Fruit fly (Drosophila melanogaster): Measurements from ENCODE around the gene Kap-alpha3.

Kap-alpha3 gene

dm6 chr3R:9613124-9613523 is 35.6 kb upstream of the Kap-alpha3 start (continued):
- TF ChIP-seq CG12769 (tag; optimal IDR thresholded peaks at IDR 0.05) (peak; percentile 69), CG12744 (GFP tag; optimal IDR thresholded peaks at IDR 0.05) (peak; percentile 12), yki (optimal IDR thresholded peaks at IDR 0.05) (no peak), CG17328 (GFP tag; IDR thresholded peaks at IDR 0.05) (peak; percentile 65), btn (GFP tag; optimal IDR thresholded peaks at IDR 0.05) (no peak), onecut (GFP tag; IDR thresholded peaks at IDR 0.05) (peak; percentile 20; the same call in 1 of the 2 replicates), wdn (GFP tag; IDR thresholded peaks at IDR 0.05) (no peak), CG17829 (tag; optimal IDR thresholded peaks at IDR 0.05) (peak; percentile 24), CG8290 (GFP tag; optimal IDR thresholded peaks at IDR 0.05) (no peak), CG8290 (tag; optimal IDR thresholded peaks at IDR 0.05) (peak in 1 of 2 experiments; percentile 41), PHDP (tag; optimal IDR thresholded peaks at IDR 0.05) (peak; percentile 71), CG8765 (GFP tag; IDR thresholded peaks at IDR 0.05) (no peak), wek (GFP tag; optimal IDR thresholded peaks at IDR 0.05) (no peak), CG12942 (GFP tag; optimal IDR thresholded peaks at IDR 0.05) (peak; percentile 24), CG12236 (GFP tag; optimal IDR thresholded peaks at IDR 0.05) (peak; percentile 39), Ets65A (GFP tag) (peak; percentile 91), lbe (GFP tag; optimal IDR thresholded peaks at IDR 0.05) (peak; percentile 79), CG11695 (GFP tag; IDR thresholded peaks at IDR 0.05) (no peak), Gug (GFP tag; IDR thresholded peaks at IDR 0.05) (peak; percentile 48; the same call in 3 of the 4 replicates), CG4707 (GFP tag; optimal IDR thresholded peaks at IDR 0.05) (no peak), CG1233 (GFP tag; optimal IDR thresholded peaks at IDR 0.05) (peak; percentile 48), Lpt (GFP tag; optimal IDR thresholded peaks at IDR 0.05) (no peak), CG5953 (GFP tag; IDR thresholded peaks at IDR 0.05) (no peak), bab2 (GFP tag; optimal IDR thresholded peaks at IDR 0.05) (peak; percentile 65), cas (GFP tag; IDR thresholded peaks at IDR 0.05) (no peak), CG3838 (GFP tag; optimal IDR thresholded peaks at IDR 0.05) (no peak), bbx (GFP tag; IDR thresholded peaks at IDR 0.05; ENCODE audit: partially characterized antibody) (no peak), Bdp1 (GFP tag; optimal IDR thresholded peaks at IDR 0.05) (peak; percentile 31), CG43689 (GFP tag; IDR thresholded peaks at IDR 0.05) (no peak), CG3281 (GFP tag; optimal IDR thresholded peaks at IDR 0.05) (peak; percentile 76), ATbp (GFP tag; optimal IDR thresholded peaks at IDR 0.05) (peak; percentile 38), CG31365 (tag; optimal IDR thresholded peaks at IDR 0.05) (no peak), tll (GFP tag; optimal IDR thresholded peaks at IDR 0.05) (no peak), CG11085 (GFP tag; IDR thresholded peaks at IDR 0.05) (0 out of 2 replicates have a peak, but pooled peaks have one; percentile 32), CG4820 (GFP tag; optimal IDR thresholded peaks at IDR 0.05) (peak; percentile 62), hkb (optimal IDR thresholded peaks at IDR 0.05) (no peak), hkb (GFP tag; IDR thresholded peaks at IDR 0.05) (peak; percentile 86), tin (GFP tag; optimal IDR thresholded peaks at IDR 0.05) (peak; percentile 44), CG9817 (tag; optimal IDR thresholded peaks at IDR 0.05) (peak; percentile 33), CG15073 (GFP tag; optimal IDR thresholded peaks at IDR 0.05) (no peak), CG13775 (GFP tag; optimal IDR thresholded peaks at IDR 0.05) (peak; percentile 22), CG14014 (GFP tag; IDR thresholded peaks at IDR 0.05) (peak; percentile 67; the same call in 1 of the 2 replicates), Sin3A (optimal IDR thresholded peaks at IDR 0.05) (no peak), cg (GFP tag; optimal IDR thresholded peaks at IDR 0.05) (no peak), CG12299 (tag; optimal IDR thresholded peaks at IDR 0.05) (no peak), CG2129 (GFP tag; IDR thresholded peaks at IDR 0.05; ENCODE audit: partially characterized antibody) (no peak), CG8089 (GFP tag; optimal IDR thresholded peaks at IDR 0.05) (peak; percentile 36), wor (GFP tag; IDR thresholded peaks at IDR 0.05) (no peak), Jarid2 (GFP tag; optimal IDR thresholded peaks at IDR 0.05) (no peak), hbn (GFP tag; IDR thresholded peaks at IDR 0.05; ENCODE audit: partially characterized antibody) (no peak), CG42726 (GFP tag; IDR thresholded peaks at IDR 0.05; ENCODE audit: partially characterized antibody) (no peak), cato (GFP tag; optimal IDR thresholded peaks at IDR 0.05; ENCODE audit: borderline replicate concordance) (no peak), Mes4 (GFP tag; optimal IDR thresholded peaks at IDR 0.05) (no peak)

Measured in whole organism, embryonic.